Worm (Caenorhabditis elegans) whole organism, young adult: ENCODE data around the gene set-31.

Experiments
- egl-44 ChIP-seq: fragments of 200-800 bp; sonication (Bioruptor generic); IDR thresholded peaks from 2 replicates; pipeline ENCODE4 v1.3.6; 2022; ENCODE audit warnings: missing genetic modification reagents, missing genetic modification characterization, missing compliant biosample characterization
- hmg-1.2 ChIP-seq: fragments of 200-800 bp; sonication (Bioruptor generic); IDR thresholded peaks from 2 replicates; pipeline ENCODE4 v1.3.6; 2022; ENCODE audit warnings: missing genetic modification reagents, missing genetic modification characterization, missing compliant biosample characterization
- mel-28 ChIP-seq: sonication (generic microtip); optimal IDR thresholded peaks from 2 replicates; lab custom pipeline; 2016; ENCODE audit warnings: borderline replicate concordance, mild to moderate bottlenecking, missing genetic modification characterization, missing compliant biosample characterization
- pha-4 ChIP-seq: fragments of 150-350 bp; sonication (generic microtip); optimal IDR thresholded peaks from 2 replicates; lab custom pipeline; 2014; ENCODE audit warnings: missing biosample characterization, missing genetic modification reagents, missing genetic modification characterization

- no peak for TF ChIP-seq mel-28
- no peak for TF ChIP-seq egl-44 (GFP tag; lab: Robert Waterston, UW)
- TF ChIP-seq hmg-1.2 (GFP tag; lab: Robert Waterston, UW) = no peak
- no peak for TF ChIP-seq pha-4 (tag; lab: Kevin White, UChicago)
Measured at ce11 chrV:14436195-14436594, 18.5 kb downstream of the set-31 start.
